Worm (Caenorhabditis elegans) whole organism, late embryonic: Measurements from ENCODE around the gene ser-2.

Experiments used
- F13H6.1 ChIP-seq: sonication (generic microtip); optimal IDR thresholded peaks from 2 replicates; lab custom pipeline; 2016; ENCODE audit warnings: missing genetic modification characterization, missing compliant biosample characterization
- elt-4 ChIP-seq: sonication (generic microtip); optimal IDR thresholded peaks from 2 replicates; lab custom pipeline; 2016; ENCODE audit warnings: missing genetic modification characterization, missing compliant biosample characterization
- nhr-11 ChIP-seq: fragments of 150-350 bp; optimal IDR thresholded peaks from 2 replicates; lab custom pipeline; 2014; ENCODE audit warnings: missing biosample characterization, missing genetic modification characterization
- pag-3 ChIP-seq: sonication (generic microtip); optimal IDR thresholded peaks from 2 replicates; lab custom pipeline; 2016; ENCODE audit warnings: missing compliant biosample characterization, missing genetic modification characterization, borderline replicate concordance
- pqm-1 ChIP-seq: sonication (generic microtip); optimal IDR thresholded peaks from 2 replicates; lab custom pipeline; 2016; ENCODE audit warnings: missing genetic modification characterization, missing compliant biosample characterization
- sdc-2 ChIP-seq: sonication (generic microtip); optimal IDR thresholded peaks from 2 replicates; lab custom pipeline; 2016; ENCODE audit warnings: missing genotype, missing genetic modification characterization, missing compliant biosample characterization

ce11 chrX:15336392-15336791 is 33.6 kb upstream of the ser-2 start:
- TF ChIP-seq F13H6.1 (no peak), pqm-1 (no peak), elt-4 (tag; lab: Kevin White, UChicago) (no peak), sdc-2 (tag; lab: Kevin White, UChicago) (no peak), nhr-11 (no peak), pag-3 (tag; lab: Kevin White, UChicago) (no peak)
